Worm (Caenorhabditis elegans): ENCODE results near the gene C02E7.7.

DNA sequence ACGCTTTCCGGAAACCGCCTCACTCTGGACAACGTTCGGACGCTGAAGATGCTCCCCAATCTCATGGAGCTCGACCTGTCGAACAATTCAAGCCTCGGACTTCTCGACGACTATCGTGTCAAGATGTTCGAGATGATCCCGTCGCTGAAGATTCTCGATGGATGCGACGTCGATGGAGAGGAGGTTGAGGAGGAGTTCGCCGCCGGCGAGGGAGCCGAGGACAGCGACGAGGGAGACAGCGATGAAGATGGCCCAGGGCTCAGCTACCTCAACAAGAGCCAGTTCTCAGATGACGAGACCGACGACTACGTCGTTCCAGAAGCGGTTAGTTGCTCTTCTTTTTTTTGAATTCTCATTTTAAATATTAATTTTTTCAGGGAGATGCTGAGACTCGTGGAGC lies 27.6 kb downstream of the C02E7.7 start:
- no peak for TF ChIP-seq pqm-1 (tag; optimal IDR thresholded peaks at IDR 0.05)
- TF ChIP-seq unc-62 (GFP tag; optimal IDR thresholded peaks at IDR 0.05 in 1 of 2), result no peak
- TF ChIP-seq unc-62 (tag; optimal IDR thresholded peaks at IDR 0.05), result no peak
- TF ChIP-seq snpc-4 (tag; optimal IDR thresholded peaks at IDR 0.05), result no peak
- no peak for TF ChIP-seq mep-1 (tag; optimal IDR thresholded peaks at IDR 0.05)
- no peak for TF ChIP-seq lin-39 (tag; optimal IDR thresholded peaks at IDR 0.05)
- no peak for TF ChIP-seq ceh-82 (tag; optimal IDR thresholded peaks at IDR 0.05)
